Fruit fly (Drosophila melanogaster) whole organism, embryonic: ENCODE measurements around the gene CG5846.

ENCODE experiments used
- BEAF-32 ChIP-seq: fragments of 200-800 bp; sonication (Bioruptor generic); optimal IDR thresholded peaks from 3 replicates; lab custom pipeline; 2017; ENCODE audit warnings: missing biosample characterization, missing genetic modification characterization, mild to moderate bottlenecking, moderate library complexity, missing genetic modification reagents
- CG10366 ChIP-seq: fragments of 200-800 bp; sonication (Bioruptor generic); IDR thresholded peaks from 2 replicates; pipeline ENCODE4 v1.3.6; 2022; ENCODE audit warnings: missing biosample characterization, missing genetic modification characterization
- CG11695 ChIP-seq: fragments of 200-800 bp; sonication (Bioruptor generic); IDR thresholded peaks from 3 replicates; pipeline ENCODE4 v1.3.6; 2022; ENCODE audit warnings: missing biosample characterization, missing genetic modification characterization
- CG12769 ChIP-seq: fragments of 200-800 bp; sonication (Bioruptor generic); optimal IDR thresholded peaks from 2 replicates; lab custom pipeline; 2019; ENCODE audit warnings: missing biosample characterization, mild to moderate bottlenecking, missing genetic modification characterization, moderate library complexity
- CG1602 ChIP-seq: fragments of 200-800 bp; sonication (Bioruptor generic); optimal IDR thresholded peaks from 3 replicates; lab custom pipeline; 2016; ENCODE audit warnings: missing biosample characterization, missing genetic modification characterization
- CG17359 ChIP-seq: fragments of 200-800 bp; sonication (Bioruptor generic); optimal IDR thresholded peaks from 3 replicates; lab custom pipeline; 2018; ENCODE audit warnings: missing biosample characterization, mild to moderate bottlenecking, missing genetic modification characterization, moderate library complexity
- CG1832 ChIP-seq: fragments of 200-800 bp; sonication (Bioruptor generic); optimal IDR thresholded peaks from 2 replicates; lab custom pipeline; 2017; ENCODE audit warnings: missing biosample characterization, mild to moderate bottlenecking, missing genetic modification characterization, inconsistent platforms
- CG18619 ChIP-seq: fragments of 200-800 bp; sonication (Bioruptor generic); optimal IDR thresholded peaks from 3 replicates; lab custom pipeline; 2017; ENCODE audit warnings: missing biosample characterization, mild to moderate bottlenecking, missing genetic modification characterization
- CG2120 ChIP-seq: fragments of 200-800 bp; sonication (Bioruptor generic); optimal IDR thresholded peaks from 3 replicates; lab custom pipeline; 2016; ENCODE audit warnings: missing biosample characterization, missing genetic modification characterization
- CG31365 ChIP-seq: fragments of 200-800 bp; sonication (Bioruptor generic); optimal IDR thresholded peaks from 2 replicates; lab custom pipeline; 2018; ENCODE audit warnings: missing biosample characterization, mild to moderate bottlenecking, missing genetic modification characterization
- CG3281 ChIP-seq: fragments of 200-800 bp; sonication (Bioruptor generic); optimal IDR thresholded peaks from 3 replicates; lab custom pipeline; 2017; ENCODE audit warnings: missing biosample characterization, mild to moderate bottlenecking, missing genetic modification characterization
- CG42726 ChIP-seq: fragments of 200-800 bp; sonication (Bioruptor generic); IDR thresholded peaks from 2 replicates; pipeline ENCODE4 v1.3.6; 2022; ENCODE audit warnings: missing biosample characterization, missing genetic modification characterization; ENCODE audit not compliant: partially characterized antibody
- CG4424 ChIP-seq: fragments of 200-800 bp; sonication (Bioruptor generic); optimal IDR thresholded peaks from 3 replicates; lab custom pipeline; 2016; ENCODE audit warnings: missing biosample characterization, missing genetic modification characterization
- CG5180 ChIP-seq: fragments of 200-800 bp; sonication (Bioruptor generic); optimal IDR thresholded peaks from 3 replicates; lab custom pipeline; 2017; ENCODE audit warnings: missing biosample characterization, missing genetic modification characterization, mild to moderate bottlenecking, moderate library complexity, missing genetic modification reagents
- CG5953 ChIP-seq: fragments of 200-800 bp; sonication (Bioruptor generic); IDR thresholded peaks from 2 replicates; pipeline ENCODE4 v1.3.6; 2022; ENCODE audit warnings: missing biosample characterization, missing genetic modification characterization
- CG6254 ChIP-seq: fragments of 200-800 bp; sonication (Bioruptor generic); optimal IDR thresholded peaks from 3 replicates; lab custom pipeline; 2017; ENCODE audit warnings: mild to moderate bottlenecking, missing biosample characterization, missing genetic modification reagents, missing genetic modification characterization
- CG7372 ChIP-seq: fragments of 200-800 bp; sonication (Bioruptor generic); IDR thresholded peaks from 2 replicates; pipeline ENCODE4 v1.3.6; 2022; ENCODE audit warnings: missing biosample characterization, missing genetic modification characterization
- CG7839 ChIP-seq: fragments of 200-800 bp; sonication (Bioruptor generic); optimal IDR thresholded peaks from 3 replicates; lab custom pipeline; 2018; ENCODE audit warnings: missing biosample characterization, mild to moderate bottlenecking, missing genetic modification characterization, moderate library complexity
- CG7928 ChIP-seq: fragments of 200-800 bp; sonication (Bioruptor generic); optimal IDR thresholded peaks from 2 replicates; lab custom pipeline; 2017; ENCODE audit warnings: missing biosample characterization, mild to moderate bottlenecking, missing genetic modification characterization
- Camta ChIP-seq: fragments of 200-800 bp; sonication (Bioruptor generic); optimal IDR thresholded peaks from 2 replicates; lab custom pipeline; 2016; ENCODE audit warnings: missing biosample characterization, missing genetic modification characterization
- Gug ChIP-seq: fragments of 200-800 bp; sonication (Bioruptor generic); IDR thresholded peaks from 4 replicates; pipeline ENCODE4 v1.3.6; 2022; ENCODE audit warnings: missing biosample characterization, missing genetic modification characterization
- HLH3B ChIP-seq: fragments of 200-800 bp; sonication (Bioruptor generic); IDR thresholded peaks from 2 replicates; pipeline ENCODE4 v1.3.6; 2022; ENCODE audit warnings: missing biosample characterization, missing genetic modification characterization
- Hmx ChIP-seq: fragments of 200-800 bp; sonication (Bioruptor generic); optimal IDR thresholded peaks from 2 replicates; lab custom pipeline; 2016; ENCODE audit warnings: missing biosample characterization, missing genetic modification characterization
- Hr78 ChIP-seq, 2 experiments: fragments of 200-800 bp in 1 of 2; fragments of >200 bp in 1 of 2; sonication (Bioruptor generic) in 1 of 2; optimal IDR thresholded peaks; 2 replicates each; lab custom pipeline; 2017 to 2019; ENCODE audit warnings: missing biosample characterization in 2 of 2, missing genetic modification characterization in 2 of 2, mild to moderate bottlenecking in 1 of 2, moderate library complexity in 1 of 2
- Meics ChIP-seq: fragments of 200-800 bp; sonication (Bioruptor generic); optimal IDR thresholded peaks from 2 replicates; lab custom pipeline; 2017; ENCODE audit warnings: missing biosample characterization, mild to moderate bottlenecking, missing genetic modification characterization
- Mrtf ChIP-seq: fragments of 200-800 bp; sonication (Bioruptor generic); IDR thresholded peaks from 3 replicates; pipeline ENCODE4 v1.3.6; 2022; ENCODE audit warnings: missing biosample characterization, missing genetic modification characterization
- al ChIP-seq: fragments of 200-800 bp; sonication (Bioruptor generic); IDR thresholded peaks from 2 replicates; pipeline ENCODE4 v1.3.6; 2022; ENCODE audit warnings: missing biosample characterization, missing genetic modification characterization
- ato ChIP-seq: fragments of 200-800 bp; sonication (Bioruptor generic); IDR thresholded peaks from 2 replicates; pipeline ENCODE4 v1.3.6; 2022; ENCODE audit warnings: missing biosample characterization, missing genetic modification characterization; ENCODE audit not compliant: partially characterized antibody
- btn ChIP-seq: fragments of 200-800 bp; sonication (Bioruptor generic); optimal IDR thresholded peaks from 2 replicates; lab custom pipeline; 2016; ENCODE audit warnings: missing biosample characterization, missing genetic modification characterization
- cg ChIP-seq: fragments of 200-800 bp; sonication (Bioruptor generic); optimal IDR thresholded peaks from 3 replicates; lab custom pipeline; 2019; ENCODE audit warnings: missing biosample characterization, mild to moderate bottlenecking, missing genetic modification characterization, moderate library complexity
- chm ChIP-seq: fragments of 200-800 bp; sonication (Bioruptor generic); IDR thresholded peaks from 2 replicates; pipeline ENCODE4 v1.3.6; 2022; ENCODE audit warnings: missing biosample characterization, missing genetic modification characterization
- ci ChIP-seq: fragments of 200-800 bp; sonication (Bioruptor generic); IDR thresholded peaks from 3 replicates; pipeline ENCODE4 v1.3.6; 2022; ENCODE audit warnings: missing biosample characterization, missing genetic modification characterization
- crol ChIP-seq: fragments of 200-800 bp; sonication (Bioruptor generic); IDR thresholded peaks from 2 replicates; pipeline ENCODE4 v1.3.6; 2022; ENCODE audit warnings: missing biosample characterization, missing genetic modification characterization
- dmrt11E ChIP-seq: fragments of 200-800 bp; sonication (Bioruptor generic); optimal IDR thresholded peaks from 3 replicates; lab custom pipeline; 2018; ENCODE audit warnings: missing biosample characterization, mild to moderate bottlenecking, missing genetic modification characterization, moderate library complexity
- ems ChIP-seq: fragments of 200-800 bp; sonication (Bioruptor generic); optimal IDR thresholded peaks from 3 replicates; lab custom pipeline; 2016; ENCODE audit warnings: missing biosample characterization, missing genetic modification characterization
- ewg ChIP-seq: fragments of 200-800 bp; sonication (Bioruptor generic); optimal IDR thresholded peaks from 3 replicates; lab custom pipeline; 2017; ENCODE audit warnings: mild to moderate bottlenecking, missing biosample characterization, missing genetic modification reagents, missing genetic modification characterization
- eyg ChIP-seq: fragments of 200-800 bp; sonication (Bioruptor generic); optimal IDR thresholded peaks from 3 replicates; lab custom pipeline; 2016; ENCODE audit warnings: missing biosample characterization, missing genetic modification characterization
- grau ChIP-seq: fragments of 200-800 bp; optimal IDR thresholded peaks from 3 replicates; lab custom pipeline; 2019; ENCODE audit warnings: missing biosample characterization, mild to moderate bottlenecking, missing genetic modification characterization, moderate library complexity
- jing ChIP-seq: fragments of 200-800 bp; sonication (Bioruptor generic); optimal IDR thresholded peaks from 2 replicates; lab custom pipeline; 2018; ENCODE audit warnings: missing biosample characterization, mild to moderate bottlenecking, missing genetic modification characterization
- lab ChIP-seq: fragments of 200-800 bp; sonication (Bioruptor generic); optimal IDR thresholded peaks from 3 replicates; lab custom pipeline; 2017; ENCODE audit warnings: missing biosample characterization, missing genetic modification characterization, mild to moderate bottlenecking, moderate library complexity, missing genetic modification reagents
- lilli ChIP-seq: fragments of 200-800 bp; sonication (Bioruptor generic); optimal IDR thresholded peaks from 3 replicates; lab custom pipeline; 2016; ENCODE audit warnings: missing biosample characterization, missing genetic modification characterization
- lmd ChIP-seq: fragments of 200-800 bp; sonication (Bioruptor generic); IDR thresholded peaks from 2 replicates; pipeline ENCODE4 v1.3.6; 2022; ENCODE audit warnings: missing biosample characterization, missing genetic modification characterization
- mirr ChIP-seq: fragments of 200-800 bp; sonication (Bioruptor generic); optimal IDR thresholded peaks from 3 replicates; lab custom pipeline; 2018; ENCODE audit warnings: missing biosample characterization, mild to moderate bottlenecking, missing genetic modification characterization
- nau ChIP-seq: fragments of 200-800 bp; sonication (Bioruptor generic); optimal IDR thresholded peaks from 3 replicates; lab custom pipeline; 2017; ENCODE audit warnings: missing biosample characterization, mild to moderate bottlenecking, missing genetic modification characterization, missing genetic modification reagents
- oc ChIP-seq: fragments of 200-800 bp; sonication (Bioruptor generic); optimal IDR thresholded peaks from 2 replicates; lab custom pipeline; 2018; ENCODE audit warnings: missing biosample characterization, mild to moderate bottlenecking, missing genetic modification characterization, moderate library complexity
- repo ChIP-seq: fragments of 200-800 bp; sonication (Bioruptor generic); optimal IDR thresholded peaks from 2 replicates; lab custom pipeline; 2016; ENCODE audit warnings: missing biosample characterization, missing genetic modification characterization
- sc ChIP-seq, 3 experiments: fragments of >200 bp in 2 of 3; fragments of 200-800 bp in 1 of 3; sonication (Bioruptor generic) in 1 of 3; optimal IDR thresholded peaks; 2 replicates in 2 of 3; 3 replicates in 1 of 3; lab custom pipeline; 2017; ENCODE audit warnings: mild to moderate bottlenecking in 1 of 3, missing biosample characterization in 1 of 3, missing genetic modification characterization in 1 of 3, missing genetic modification reagents in 1 of 3
- sim ChIP-seq: fragments of 200-800 bp; sonication (Bioruptor generic); IDR thresholded peaks from 2 replicates; pipeline ENCODE4 v1.3.6; 2022; ENCODE audit warnings: missing biosample characterization, missing genetic modification characterization
- tll ChIP-seq, 2 experiments: fragments of 200-800 bp in 1 of 2; fragments of >200 bp in 1 of 2; sonication (Bioruptor generic) in 1 of 2; optimal IDR thresholded peaks; 2 replicates each; lab custom pipeline; 2017 to 2019; ENCODE audit warnings: missing biosample characterization in 2 of 2, missing genetic modification characterization in 2 of 2, mild to moderate bottlenecking in 1 of 2, moderate library complexity in 1 of 2
- zfh2 ChIP-seq: fragments of 200-800 bp; sonication (Bioruptor generic); optimal IDR thresholded peaks from 2 replicates; lab custom pipeline; 2016; ENCODE audit warnings: missing biosample characterization, missing genetic modification characterization

CG5846 gene

dm6 chr2L:9911783-9912182 is 45.3 kb downstream of the CG5846 start (continued):
- TF ChIP-seq zfh2 (GFP tag; lab: Kevin White, UChicago): peak; percentile 31
- TF ChIP-seq CG1602: no peak
- peak; percentile 39 for TF ChIP-seq CG17359 (tag; lab: Kevin White, UChicago)
- TF ChIP-seq grau (tag; lab: Kevin White, UChicago): peak; percentile 19
- TF ChIP-seq repo: no peak
- TF ChIP-seq CG10366 (GFP tag; lab: Robert Waterston, UW): no peak
- TF ChIP-seq sim (GFP tag; lab: Robert Waterston, UW): no peak
- peak; percentile 28; the same call in 1 of the 2 replicates for TF ChIP-seq crol (GFP tag; lab: Robert Waterston, UW)
- TF ChIP-seq CG42726 (GFP tag; lab: Robert Waterston, UW): no peak
- peak; percentile 60; the same call in 2 of the 4 replicates for TF ChIP-seq Gug
- TF ChIP-seq HLH3B (GFP tag; lab: Robert Waterston, UW): peak; percentile 38; the same call in 1 of the 2 replicates
- TF ChIP-seq ems (GFP tag; lab: Kevin White, UChicago): peak; percentile 9
- no peak for TF ChIP-seq jing
- TF ChIP-seq Meics (GFP tag; lab: Kevin White, UChicago): peak; percentile 12
- TF ChIP-seq CG7372: no peak
- TF ChIP-seq dmrt11E (tag; lab: Kevin White, UChicago): no peak
- TF ChIP-seq CG2120: peak; percentile 42
- 0 out of 2 replicates have a peak, but pooled peaks have one; percentile 8 for TF ChIP-seq al (GFP tag; lab: Robert Waterston, UW)
- no peak for TF ChIP-seq CG1832
- no peak for TF ChIP-seq CG7928 (GFP tag; lab: Kevin White, UChicago)
- no peak for TF ChIP-seq ewg (GFP tag; lab: Kevin White, UChicago)
- TF ChIP-seq CG12769 (tag; lab: Kevin White, UChicago): peak; percentile 32
- TF ChIP-seq lmd (GFP tag; lab: Robert Waterston, UW): peak; percentile 40; the same call in 1 of the 2 replicates
- peak; percentile 46 for TF ChIP-seq Camta (GFP tag; lab: Kevin White, UChicago)
- no peak for TF ChIP-seq Mrtf (GFP tag; lab: Robert Waterston, UW)
- TF ChIP-seq lab (GFP tag; lab: Kevin White, UChicago): peak; percentile 38
- no peak for TF ChIP-seq BEAF-32
- no peak for TF ChIP-seq mirr (GFP tag; lab: Kevin White, UChicago)
- TF ChIP-seq CG6254 (GFP tag; lab: Kevin White, UChicago): no peak
- no peak for TF ChIP-seq nau (GFP tag; lab: Kevin White, UChicago)
- TF ChIP-seq ato (GFP tag; lab: Robert Waterston, UW): no peak
- no peak for TF ChIP-seq cg (GFP tag; lab: Kevin White, UChicago)
- no peak for TF ChIP-seq CG31365 (tag; lab: Kevin White, UChicago)
- peak; percentile 73; the same call in 2 of the 3 replicates for TF ChIP-seq ci (GFP tag; lab: Robert Waterston, UW)
- TF ChIP-seq CG4424: no peak
- no peak for TF ChIP-seq btn (GFP tag; lab: Kevin White, UChicago)
- no peak for TF ChIP-seq sc (optimal IDR thresholded peaks at IDR 0.05; lab: Kevin White, UChicago)
- TF ChIP-seq sc (GFP tag; optimal IDR thresholded peaks at IDR 0.05; lab: Kevin White, UChicago): no peak
- peak; percentile 31 for TF ChIP-seq CG18619 (GFP tag; lab: Kevin White, UChicago)
- no peak for TF ChIP-seq CG3281 (GFP tag; lab: Kevin White, UChicago)
- TF ChIP-seq chm (GFP tag; lab: Robert Waterston, UW): no peak
- TF ChIP-seq CG7839 (tag; lab: Kevin White, UChicago): peak; percentile 25
- peak; percentile 45; the same call in 1 of the 3 replicates for TF ChIP-seq CG11695 (GFP tag; lab: Robert Waterston, UW)
- no peak for TF ChIP-seq tll (GFP tag; optimal IDR thresholded peaks at IDR 0.05; lab: Kevin White, UChicago)
- TF ChIP-seq lilli: peak; percentile 57
- no peak for TF ChIP-seq Hr78 (GFP tag; optimal IDR thresholded peaks at IDR 0.05; lab: Kevin White, UChicago)
- TF ChIP-seq CG5953 (GFP tag; lab: Robert Waterston, UW): peak; percentile 66
- no peak for TF ChIP-seq Hmx (GFP tag; lab: Kevin White, UChicago)
- no peak for TF ChIP-seq oc (tag; lab: Kevin White, UChicago)
- TF ChIP-seq CG5180: no peak
- peak; percentile 0 for TF ChIP-seq eyg (GFP tag; lab: Kevin White, UChicago)
